Fruit fly (Drosophila melanogaster) whole organism, pupa: Measurements from ENCODE around the gene Iru.

ENCODE experiments used
- CG10348 ChIP-seq: fragments of 200-800 bp; sonication (Bioruptor generic); IDR thresholded peaks from 2 replicates; pipeline ENCODE4 v1.3.6; 2022; ENCODE audit warnings: missing biosample characterization, missing genetic modification characterization
- CG12605 ChIP-seq: fragments of 200-800 bp; sonication (Bioruptor generic); IDR thresholded peaks from 2 replicates; pipeline ENCODE4 v1.3.6; 2022; ENCODE audit warnings: missing biosample characterization, missing genetic modification characterization
- CG13204 ChIP-seq: fragments of 200-800 bp; sonication (Bioruptor generic); optimal IDR thresholded peaks from 2 replicates; lab custom pipeline; 2018; ENCODE audit warnings: missing biosample characterization, mild to moderate bottlenecking, missing genetic modification characterization, moderate library complexity
- CG14655 ChIP-seq: fragments of 200-800 bp; sonication (Bioruptor generic); optimal IDR thresholded peaks from 3 replicates; lab custom pipeline; 2017; ENCODE audit warnings: mild to moderate bottlenecking, missing biosample characterization, missing genetic modification reagents, missing genetic modification characterization
- CG15710 ChIP-seq: fragments of 200-800 bp; sonication (Bioruptor generic); optimal IDR thresholded peaks from 2 replicates; lab custom pipeline; 2018; ENCODE audit warnings: missing biosample characterization, mild to moderate bottlenecking, missing genetic modification characterization, moderate library complexity
- CG17806 ChIP-seq: fragments of 200-800 bp; sonication (Bioruptor generic); optimal IDR thresholded peaks from 2 replicates; lab custom pipeline; 2018; ENCODE audit warnings: missing biosample characterization, mild to moderate bottlenecking, missing genetic modification characterization, moderate library complexity
- CG32121 ChIP-seq: fragments of 200-800 bp; sonication (Bioruptor generic); IDR thresholded peaks from 2 replicates; pipeline ENCODE4 v1.3.6; 2022; ENCODE audit warnings: missing biosample characterization, missing genetic modification characterization
- CG34367 ChIP-seq: fragments of 200-800 bp; sonication (Bioruptor generic); optimal IDR thresholded peaks from 2 replicates; lab custom pipeline; 2018; ENCODE audit warnings: missing biosample characterization, mild to moderate bottlenecking, missing genetic modification characterization
- CG8159 ChIP-seq: fragments of 200-800 bp; sonication (Bioruptor generic); optimal IDR thresholded peaks from 3 replicates; lab custom pipeline; 2018; ENCODE audit warnings: missing biosample characterization, mild to moderate bottlenecking, missing genetic modification characterization, moderate library complexity
- CG8301 ChIP-seq: fragments of 200-800 bp; sonication (Bioruptor generic); optimal IDR thresholded peaks from 2 replicates; lab custom pipeline; 2018; ENCODE audit warnings: missing biosample characterization, mild to moderate bottlenecking, missing genetic modification characterization
- CG9948 ChIP-seq: fragments of 200-800 bp; sonication (Bioruptor generic); optimal IDR thresholded peaks from 2 replicates; lab custom pipeline; 2018; ENCODE audit warnings: missing biosample characterization, mild to moderate bottlenecking, missing genetic modification characterization, moderate library complexity
- D1 ChIP-seq: fragments of 200-800 bp; sonication (Bioruptor generic); optimal IDR thresholded peaks from 2 replicates; lab custom pipeline; 2018; ENCODE audit warnings: missing biosample characterization, mild to moderate bottlenecking, missing genetic modification characterization, moderate library complexity
- EcR ChIP-seq: fragments of 200-800 bp; sonication (Bioruptor generic); optimal IDR thresholded peaks from 3 replicates; lab custom pipeline; 2019; ENCODE audit warnings: missing biosample characterization, missing genetic modification characterization, mild to moderate bottlenecking, moderate library complexity, missing genetic modification reagents
- Ets98B ChIP-seq: fragments of 200-800 bp; sonication (Bioruptor generic); IDR thresholded peaks from 2 replicates; pipeline ENCODE4 v1.3.6; 2022; ENCODE audit warnings: missing biosample characterization, missing genetic modification characterization
- Pif1A ChIP-seq: fragments of 200-800 bp; sonication (Bioruptor generic); optimal IDR thresholded peaks from 3 replicates; lab custom pipeline; 2016; ENCODE audit warnings: missing biosample characterization, missing genetic modification characterization
- Pif1B ChIP-seq: fragments of 200-800 bp; sonication (Bioruptor generic); optimal IDR thresholded peaks from 3 replicates; lab custom pipeline; 2016; ENCODE audit warnings: missing biosample characterization, missing genetic modification characterization
- Snoo ChIP-seq: fragments of 200-800 bp; sonication (Bioruptor generic); optimal IDR thresholded peaks from 3 replicates; lab custom pipeline; 2017; ENCODE audit warnings: missing biosample characterization, mild to moderate bottlenecking, missing genetic modification characterization, inconsistent platforms
- fd96Ca ChIP-seq: fragments of 200-800 bp; sonication (Bioruptor generic); IDR thresholded peaks from 3 replicates; pipeline ENCODE4 v1.3.6; 2022; ENCODE audit warnings: missing biosample characterization, missing genetic modification characterization
- gl ChIP-seq: fragments of 200-800 bp; sonication (Bioruptor generic); optimal IDR thresholded peaks from 2 replicates; lab custom pipeline; 2018; ENCODE audit warnings: missing biosample characterization, mild to moderate bottlenecking, missing genetic modification characterization
- rn ChIP-seq: fragments of 200-800 bp; sonication (Bioruptor generic); IDR thresholded peaks from 2 replicates; pipeline ENCODE4 v1.3.6; 2022; ENCODE audit warnings: missing biosample characterization, missing genetic modification characterization

Gene Iru

DNA sequence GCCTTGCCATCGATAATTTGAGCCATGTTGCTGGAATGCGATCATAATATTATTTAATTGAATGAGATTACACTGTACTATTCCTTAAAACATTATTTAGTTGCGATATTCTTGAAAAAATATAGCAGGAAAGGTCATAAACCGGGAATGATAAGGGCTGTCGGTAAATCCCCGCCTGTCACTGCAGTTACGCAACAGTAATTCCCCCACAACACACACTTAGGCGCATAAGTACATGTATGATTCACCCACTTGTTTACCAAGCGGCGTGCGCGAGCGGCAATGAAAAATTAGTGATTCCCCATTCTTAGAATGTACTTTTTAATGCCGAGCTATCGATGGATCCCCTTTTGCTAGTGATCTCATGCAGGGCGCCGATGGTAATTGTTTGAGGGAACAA is 37.4 kb downstream of the Iru start:
- TF ChIP-seq CG17806 (tag; lab: Kevin White, UChicago): no peak
- no peak for TF ChIP-seq CG12605
- TF ChIP-seq CG32121: no peak
- TF ChIP-seq CG13204: no peak
- no peak for TF ChIP-seq CG8301 (tag; lab: Kevin White, UChicago)
- peak; percentile 78 for TF ChIP-seq EcR (GFP tag; lab: Kevin White, UChicago)
- no peak for TF ChIP-seq D1 (tag; lab: Kevin White, UChicago)
- TF ChIP-seq gl (tag; lab: Kevin White, UChicago): no peak

DNA sequence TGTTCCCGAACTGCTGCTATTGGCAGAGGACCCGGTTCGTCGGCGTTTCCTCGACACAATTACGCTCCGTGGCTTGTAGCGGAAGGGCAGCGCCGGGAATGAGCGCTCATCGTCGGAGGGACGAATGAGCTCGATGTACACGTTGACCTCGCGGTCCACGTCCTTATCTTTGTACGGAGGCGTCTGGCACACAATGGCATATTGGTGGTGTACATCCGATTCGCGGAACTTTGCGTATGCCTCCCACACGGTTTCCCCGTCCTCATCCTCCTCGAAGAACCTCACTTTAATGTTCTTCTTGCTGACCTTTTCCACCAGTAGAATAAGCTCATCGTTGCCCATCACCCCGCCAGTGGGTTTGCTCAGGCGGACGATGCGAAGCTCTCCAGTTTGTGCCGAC is 39.5 kb downstream of the Iru start:
- TF ChIP-seq Pif1A (GFP tag; lab: Kevin White, UChicago): no peak
- no peak for TF ChIP-seq CG12605
- TF ChIP-seq Ets98B (GFP tag; lab: Robert Waterston, UW): no peak
- TF ChIP-seq EcR (GFP tag; lab: Kevin White, UChicago): no peak
- no peak for TF ChIP-seq Snoo
- no peak for TF ChIP-seq fd96Ca (GFP tag; lab: Robert Waterston, UW)
- TF ChIP-seq CG10348 (GFP tag; lab: Robert Waterston, UW): no peak
- no peak for TF ChIP-seq Pif1B
- TF ChIP-seq gl (tag; lab: Kevin White, UChicago): no peak
- no peak for TF ChIP-seq CG8159 (tag; lab: Kevin White, UChicago)
- TF ChIP-seq CG13204: no peak
- TF ChIP-seq CG8301 (tag; lab: Kevin White, UChicago): no peak
- no peak for TF ChIP-seq CG9948 (tag; lab: Kevin White, UChicago)
- TF ChIP-seq CG14655 (GFP tag; lab: Kevin White, UChicago): no peak
- TF ChIP-seq CG17806 (tag; lab: Kevin White, UChicago): no peak
- no peak for TF ChIP-seq CG34367 (tag; lab: Kevin White, UChicago)
- no peak for TF ChIP-seq CG15710 (tag; lab: Kevin White, UChicago)
- no peak for TF ChIP-seq D1 (tag; lab: Kevin White, UChicago)
- TF ChIP-seq CG32121: no peak

DNA sequence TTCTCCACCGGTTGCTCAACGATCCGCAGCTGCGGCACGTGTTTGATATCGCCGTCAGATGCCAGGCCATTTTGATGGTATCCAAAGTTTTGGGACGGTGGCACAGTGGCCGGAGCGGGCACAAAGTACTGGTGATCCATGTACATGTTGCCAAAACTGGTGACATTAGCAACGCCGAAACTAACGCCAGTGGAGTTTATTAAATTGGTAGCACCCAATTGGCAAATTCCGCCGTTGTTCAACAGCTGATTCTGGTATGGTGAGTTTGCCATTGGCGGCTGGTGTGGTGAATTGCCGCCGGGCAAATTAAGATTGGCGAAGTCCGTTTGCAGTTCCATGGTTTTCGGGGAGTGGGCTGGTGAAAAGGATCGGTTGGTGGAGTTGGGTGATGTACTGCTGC is 40.7 kb downstream of the Iru start:
- TF ChIP-seq gl (tag; lab: Kevin White, UChicago) (no peak), CG9948 (tag; lab: Kevin White, UChicago) (no peak), CG34367 (tag; lab: Kevin White, UChicago) (no peak), CG32121 (no peak), D1 (tag; lab: Kevin White, UChicago) (no peak), CG13204 (no peak)

DNA sequence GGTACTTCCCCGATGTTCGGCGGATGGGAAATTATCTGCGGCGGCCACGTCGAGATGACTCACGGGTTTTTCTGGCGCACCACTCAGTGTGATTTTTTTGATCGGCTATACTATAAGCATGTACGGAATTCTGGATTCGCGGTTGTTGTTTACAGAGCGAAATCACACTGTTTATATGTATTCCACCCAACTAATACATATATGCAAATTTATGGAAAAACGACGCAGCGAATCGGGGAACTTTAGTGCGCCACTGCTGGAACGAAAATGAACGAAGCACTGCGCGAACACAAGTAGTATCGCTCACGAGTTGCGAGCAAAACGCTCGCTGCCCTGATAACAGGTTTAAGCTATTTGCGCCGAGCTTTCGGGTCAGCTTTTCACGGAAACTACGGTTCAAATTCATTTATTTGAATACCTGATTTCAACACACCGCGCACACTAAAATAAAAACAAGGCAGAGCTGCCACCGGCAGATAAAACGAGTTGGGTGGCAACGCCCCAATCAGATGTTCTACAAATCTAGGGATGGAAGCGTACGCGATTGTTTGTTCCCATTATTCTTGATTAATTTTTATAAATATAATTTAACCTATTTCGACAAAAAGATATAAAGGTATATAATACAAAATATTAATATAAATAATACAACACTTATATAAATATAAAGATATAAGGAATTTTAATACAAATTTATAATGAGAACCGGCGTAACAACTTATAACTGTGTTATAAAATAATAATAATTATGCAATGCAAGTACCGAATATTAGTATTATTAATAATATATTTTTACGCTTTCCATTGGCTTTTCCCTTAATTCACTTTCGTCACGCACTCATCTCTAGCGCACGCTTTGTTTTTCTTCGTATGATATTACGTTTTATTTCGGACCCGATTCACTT is 41.6 kb downstream of the Iru start, which contains the start of gene Rel:
Gene Rel (minus strand): TSS at position 417 of the 905 bp plus-strand sequence.
- TF ChIP-seq CG15710 (tag; lab: Kevin White, UChicago) (peak; percentile 74), fd96Ca (GFP tag; lab: Robert Waterston, UW) (no peak), CG8159 (tag; lab: Kevin White, UChicago) (peak; percentile 80), CG17806 (tag; lab: Kevin White, UChicago) (peak; percentile 55), CG32121 (no peak), Ets98B (GFP tag; lab: Robert Waterston, UW) (no peak), CG9948 (tag; lab: Kevin White, UChicago) (peak; percentile 59), gl (tag; lab: Kevin White, UChicago) (no peak), EcR (GFP tag; lab: Kevin White, UChicago) (peak; percentile 4), CG34367 (tag; lab: Kevin White, UChicago) (peak; percentile 41), D1 (tag; lab: Kevin White, UChicago) (no peak), Snoo (peak; percentile 47), CG12605 (no peak)

DNA sequence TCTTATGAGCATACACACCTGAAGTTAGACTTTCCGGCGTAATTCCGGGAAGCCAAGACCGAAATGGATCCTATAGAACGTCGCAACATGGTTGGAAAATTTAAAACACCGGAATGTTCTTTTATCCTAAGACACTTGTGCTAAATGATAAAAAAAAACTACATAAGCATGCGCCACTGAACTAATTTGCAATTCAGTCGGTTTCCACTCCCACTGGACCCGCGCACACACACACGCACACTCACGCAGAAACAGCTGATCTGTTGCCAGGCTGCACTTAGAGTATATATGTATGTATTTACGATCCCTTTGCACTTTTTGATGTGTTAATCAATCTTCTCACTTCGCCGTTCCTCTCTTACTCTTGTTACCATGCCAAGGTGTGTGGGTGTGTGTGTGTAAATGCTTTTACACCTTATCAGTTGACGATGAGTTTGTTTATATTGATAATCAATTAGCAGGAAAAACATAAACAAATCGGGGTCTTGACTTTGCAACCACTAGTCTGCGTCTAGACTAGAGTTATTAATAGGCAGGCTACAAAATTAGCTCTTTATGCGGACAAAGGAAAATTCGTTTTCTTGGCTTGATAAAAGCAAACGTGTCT is 42.3 kb downstream of the Iru start, which contains the start of gene Mst85C:
Gene Mst85C (plus strand): TSS at position 180 of the 607 bp plus-strand sequence.
- peak; percentile 50 for TF ChIP-seq EcR (GFP tag; lab: Kevin White, UChicago)
- peak; percentile 37 for TF ChIP-seq gl (tag; lab: Kevin White, UChicago)
- TF ChIP-seq CG13204: no peak

DNA sequence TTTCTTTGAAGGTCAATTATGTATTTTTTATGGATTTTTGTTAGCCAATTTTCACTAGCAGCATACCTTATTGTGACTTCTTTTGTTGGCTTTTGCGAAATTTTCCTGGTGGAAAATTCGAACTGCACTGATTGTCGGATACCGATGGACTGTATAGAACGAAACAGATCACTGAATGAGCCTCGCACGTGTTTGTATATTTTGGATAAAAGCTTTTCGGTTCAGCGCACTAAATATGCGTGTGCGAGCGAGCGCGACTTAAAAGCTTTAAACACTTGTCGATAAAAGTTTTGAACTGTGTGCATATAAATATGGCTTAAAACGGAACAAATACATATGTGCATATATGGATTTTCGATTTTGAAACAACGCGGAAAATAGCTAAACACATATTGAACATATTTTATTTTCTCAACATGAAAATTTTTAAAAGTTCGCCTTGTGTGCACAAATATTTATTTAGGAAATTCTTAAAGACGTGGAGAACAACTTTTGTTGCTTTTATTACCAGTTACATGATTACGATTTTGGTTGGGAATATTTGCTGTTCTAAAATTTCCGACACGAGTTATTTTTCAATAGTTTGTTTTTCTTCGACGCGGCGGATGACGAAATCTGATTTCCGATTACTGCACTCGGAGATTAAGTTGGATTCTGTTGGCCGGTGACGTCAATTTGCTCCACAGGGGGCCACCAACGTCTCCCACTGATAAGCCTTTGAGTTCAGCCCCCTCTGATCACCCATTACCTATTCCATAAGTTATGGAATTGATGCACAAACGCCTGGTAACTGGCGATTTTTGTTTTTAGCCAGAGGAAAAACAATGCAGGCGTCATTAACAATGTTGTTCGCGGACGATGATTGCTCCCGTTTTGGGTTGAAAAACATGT is 43.1 kb downstream of the Iru start:
- no peak for TF ChIP-seq gl (tag; lab: Kevin White, UChicago)
- no peak for TF ChIP-seq CG14655 (GFP tag; lab: Kevin White, UChicago)
- TF ChIP-seq Snoo: no peak
- no peak for TF ChIP-seq CG13204
- TF ChIP-seq CG32121: no peak
- TF ChIP-seq D1 (tag; lab: Kevin White, UChicago): peak; percentile 40
- TF ChIP-seq rn (GFP tag; lab: Robert Waterston, UW): no peak
- no peak for TF ChIP-seq EcR (GFP tag; lab: Kevin White, UChicago)
